Fruit fly (Drosophila melanogaster): ENCODE results near the gene oaf.

DNA sequence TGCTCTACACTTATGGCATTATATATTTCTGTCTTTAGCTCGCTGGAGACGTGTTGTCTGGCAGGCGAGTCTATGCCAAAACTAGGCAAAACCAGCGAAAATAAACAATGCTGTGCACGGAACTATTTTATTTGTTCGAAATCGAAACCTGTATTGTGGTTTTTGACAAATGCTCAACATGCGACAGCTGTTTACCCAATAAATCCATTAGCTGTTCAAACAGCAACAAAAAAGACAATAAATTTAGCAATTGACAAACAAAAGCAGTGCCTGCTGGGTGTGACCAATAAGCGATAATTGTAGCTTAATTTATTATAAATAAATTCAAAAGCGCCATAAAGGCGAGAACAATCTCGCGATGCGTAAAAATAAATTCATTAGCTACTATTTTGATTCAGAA is 20.0 kb upstream of the oaf start:
- TF ChIP-seq h (GFP tag; optimal IDR thresholded peaks at IDR 0.05) (no peak), jim (GFP tag; optimal IDR thresholded peaks at IDR 0.05) (no peak), Myc (optimal IDR thresholded peaks at IDR 0.05) (no peak), CG32264 (GFP tag; optimal IDR thresholded peaks at IDR 0.05) (no peak), Jra (GFP tag; optimal IDR thresholded peaks at IDR 0.05) (no peak), Hnf4 (GFP tag; optimal IDR thresholded peaks at IDR 0.05) (no peak), woc (GFP tag; optimal IDR thresholded peaks at IDR 0.05) (no peak), pan (optimal IDR thresholded peaks at IDR 0.05) (no peak), lola (GFP tag; optimal IDR thresholded peaks at IDR 0.05) (no peak)

All from whole organism, wandering third instar larva.